Fruit fly (Drosophila melanogaster): ENCODE data around the gene TTLL4B.

Gene TTLL4B

dm6 chr2L:3888754-3889603 is 26.5 kb downstream of the TTLL4B start (continued):
- TF ChIP-seq pdm3 (GFP tag; optimal IDR thresholded peaks at IDR 0.05), result peak; percentile 76
- TF ChIP-seq CG6276 (GFP tag; optimal IDR thresholded peaks at IDR 0.05), result peak; percentile 71
- peak; percentile 72 for TF ChIP-seq spab (GFP tag; optimal IDR thresholded peaks at IDR 0.05)
- TF ChIP-seq CG7368 (GFP tag; optimal IDR thresholded peaks at IDR 0.05), result peak; percentile 7
- peak; percentile 77 for TF ChIP-seq CG10631 (GFP tag; optimal IDR thresholded peaks at IDR 0.05)
- peak; percentile 43; the same call in 1 of the 3 replicates for TF ChIP-seq eg (GFP tag; IDR thresholded peaks at IDR 0.05)
- peak; percentile 73 for TF ChIP-seq Sox14 (GFP tag; optimal IDR thresholded peaks at IDR 0.05)
- TF ChIP-seq OdsH (GFP tag; optimal IDR thresholded peaks at IDR 0.05), result peak; percentile 90
- peak; percentile 54 for TF ChIP-seq dsx (GFP tag; optimal IDR thresholded peaks at IDR 0.05; ENCODE audit: poor library complexity, severe bottlenecking)
- TF ChIP-seq CG11902 (GFP tag; optimal IDR thresholded peaks at IDR 0.05), result peak; percentile 49
- peak; percentile 80 for TF ChIP-seq CG6792 (GFP tag; optimal IDR thresholded peaks at IDR 0.05)
- TF ChIP-seq Hr4 (GFP tag; optimal IDR thresholded peaks at IDR 0.05), result peak; percentile 72
- peak; percentile 55 for TF ChIP-seq CG1621 (tag; optimal IDR thresholded peaks at IDR 0.05)
- TF ChIP-seq lz (GFP tag; optimal IDR thresholded peaks at IDR 0.05), result peak; percentile 79
- peak; percentile 47 to 81 for TF ChIP-seq salr (GFP tag; optimal IDR thresholded peaks at IDR 0.05)
- peak; percentile 75 for TF ChIP-seq CG3032 (tag; optimal IDR thresholded peaks at IDR 0.05)
- TF ChIP-seq CG15336 (GFP tag; IDR thresholded peaks at IDR 0.05), result peak; percentile 51
- TF ChIP-seq Smox (GFP tag; optimal IDR thresholded peaks at IDR 0.05), result peak; percentile 80
- peak; percentile 85 for TF ChIP-seq svp (GFP tag)
- TF ChIP-seq CG3919 (GFP tag; optimal IDR thresholded peaks at IDR 0.05), result peak; percentile 81
- peak; percentile 30 for TF ChIP-seq CG11762 (GFP tag; optimal IDR thresholded peaks at IDR 0.05; ENCODE audit: insufficient read depth)
- TF ChIP-seq Ets96B (tag; optimal IDR thresholded peaks at IDR 0.05), result peak; percentile 70
- TF ChIP-seq acj6 (GFP tag; optimal IDR thresholded peaks at IDR 0.05), result peak; percentile 86
- TF ChIP-seq dac (GFP tag; optimal IDR thresholded peaks at IDR 0.05), result peak; percentile 68
- TF ChIP-seq net (GFP tag; optimal IDR thresholded peaks at IDR 0.05), result peak; percentile 79
- TF ChIP-seq fkh (GFP tag; optimal IDR thresholded peaks at IDR 0.05), result no peak
- TF ChIP-seq Sox102F (GFP tag; optimal IDR thresholded peaks at IDR 0.05), result peak; percentile 57
- TF ChIP-seq CG8632 (GFP tag; optimal IDR thresholded peaks at IDR 0.05), result peak; percentile 75
- TF ChIP-seq CG31627 (GFP tag; optimal IDR thresholded peaks at IDR 0.05), result peak; percentile 58
- TF ChIP-seq Met (GFP tag; optimal IDR thresholded peaks at IDR 0.05), result peak; percentile 75
- peak; percentile 20 for TF ChIP-seq Eip93F (GFP tag; optimal IDR thresholded peaks at IDR 0.05)
- TF ChIP-seq CG6854 (GFP tag; optimal IDR thresholded peaks at IDR 0.05), result peak; percentile 24
- 0 out of 2 replicates have a peak, but pooled peaks have one; percentile 18 for TF ChIP-seq Gug (GFP tag; IDR thresholded peaks at IDR 0.05)
- peak; percentile 74; the same call in 2 of the 3 replicates for TF ChIP-seq CG8119 (GFP tag; IDR thresholded peaks at IDR 0.05)
- TF ChIP-seq Hr38 (GFP tag; optimal IDR thresholded peaks at IDR 0.05), result no peak
- peak; percentile 55; the same call in 2 of the 3 replicates for TF ChIP-seq CG6163 (GFP tag; IDR thresholded peaks at IDR 0.05)
- peak; percentile 30 for TF ChIP-seq Lpt (GFP tag; optimal IDR thresholded peaks at IDR 0.05)

- TF ChIP-seq Eip78C (GFP tag), result no peak
- no peak for TF ChIP-seq fkh (GFP tag; optimal IDR thresholded peaks at IDR 0.05)
- TF ChIP-seq Met (GFP tag; optimal IDR thresholded peaks at IDR 0.05), result no peak
- no peak for TF ChIP-seq Hr4 (GFP tag; optimal IDR thresholded peaks at IDR 0.05)
- TF ChIP-seq Ets96B (tag; optimal IDR thresholded peaks at IDR 0.05), result no peak
- no peak for TF ChIP-seq CG15336 (GFP tag; IDR thresholded peaks at IDR 0.05)
- no peak for TF ChIP-seq CG11902 (GFP tag; optimal IDR thresholded peaks at IDR 0.05)
- TF ChIP-seq CG9139 (GFP tag; optimal IDR thresholded peaks at IDR 0.05), result no peak
- TF ChIP-seq CG3032 (tag; optimal IDR thresholded peaks at IDR 0.05), result no peak
- TF ChIP-seq CG16779 (tag; optimal IDR thresholded peaks at IDR 0.05), result no peak
- no peak for TF ChIP-seq CG1621 (tag; optimal IDR thresholded peaks at IDR 0.05)
- no peak for TF ChIP-seq net (GFP tag; optimal IDR thresholded peaks at IDR 0.05)
- no peak for TF ChIP-seq lz (GFP tag; optimal IDR thresholded peaks at IDR 0.05)
- no peak for TF ChIP-seq Hr38 (GFP tag; optimal IDR thresholded peaks at IDR 0.05)
- no peak for TF ChIP-seq CG8319 (GFP tag; optimal IDR thresholded peaks at IDR 0.05)
- no peak for TF ChIP-seq CG7368 (GFP tag; optimal IDR thresholded peaks at IDR 0.05)
- no peak for TF ChIP-seq CG32006 (GFP tag; optimal IDR thresholded peaks at IDR 0.05)
- TF ChIP-seq pdm3 (GFP tag; optimal IDR thresholded peaks at IDR 0.05), result no peak
Observed at dm6 chr2L:3889865-3890264, 27.4 kb downstream of the TTLL4B start.
